Worm (Caenorhabditis elegans) whole organism, L1 larva: ENCODE results near the gene npp-3.

Experiments
- dpl-1 ChIP-seq, 3 experiments: fragments of 150-350 bp in 2 of 3; sonication (generic microtip) in 1 of 3; optimal IDR thresholded peaks; 2 replicates each; lab custom pipeline; 2014 to 2017; ENCODE audit warnings: missing biosample characterization in 3 of 3, missing genetic modification characterization in 3 of 3, missing genetic modification reagents in 3 of 3
- lin-15B ChIP-seq: fragments of 150-350 bp; sonication (generic microtip); optimal IDR thresholded peaks from 3 replicates; lab custom pipeline; 2014; ENCODE audit warnings: missing biosample characterization, missing genetic modification characterization
- lsy-2 ChIP-seq, 2 experiments: fragments of 150-350 bp; optimal IDR thresholded peaks; 2 replicates each; lab custom pipeline; 2014; ENCODE audit warnings: missing biosample characterization in 2 of 2, missing genetic modification characterization in 2 of 2

DNA sequence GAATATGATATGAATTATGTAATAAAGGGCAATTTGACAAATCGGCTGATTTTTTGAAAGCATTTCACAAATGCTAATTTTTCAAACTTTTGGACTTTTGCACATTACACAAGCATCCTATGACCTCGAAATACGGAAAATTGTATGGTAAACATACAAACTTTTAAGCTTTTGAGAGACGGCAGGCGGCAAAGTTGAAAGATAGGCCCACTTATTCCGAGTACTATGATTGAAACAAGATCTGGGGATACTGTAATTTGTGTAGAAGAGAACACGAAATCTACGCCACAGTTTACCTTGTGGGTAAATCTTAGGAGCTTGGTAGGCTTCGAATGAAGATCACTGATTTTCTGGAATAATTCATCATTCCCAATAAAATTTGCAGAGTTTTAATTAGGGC, 9.1 kb upstream of the npp-3 start, which contains the start of gene ZK930.6:
- TF ChIP-seq lin-15B (tag; lab: Kevin White, UChicago), result no peak
- TF ChIP-seq dpl-1 (GFP tag; optimal IDR thresholded peaks at IDR 0.05; lab: Kevin White, UChicago), result no peak
- TF ChIP-seq lsy-2 (tag; optimal IDR thresholded peaks at IDR 0.05; lab: Kevin White, UChicago), result no peak
